Worm (Caenorhabditis elegans) whole organism, L1 larva: ENCODE measurements around the gene fbxa-120.

Experiments
- C04F5.9 ChIP-seq: sonication (generic microtip); optimal IDR thresholded peaks from 2 replicates; lab custom pipeline; 2016; ENCODE audit warnings: missing genetic modification characterization, missing compliant biosample characterization
- egl-27 ChIP-seq, 2 experiments: fragments of 150-350 bp in 1 of 2; sonication (generic microtip); optimal IDR thresholded peaks; 3 replicates each; lab custom pipeline; 2017 to 2018; ENCODE audit warnings: missing biosample characterization in 2 of 2, missing genetic modification characterization in 2 of 2, missing genetic modification reagents in 2 of 2
- irx-1 ChIP-seq: sonication (generic microtip); optimal IDR thresholded peaks from 2 replicates; lab custom pipeline; 2016; ENCODE audit warnings: missing genetic modification characterization, missing compliant biosample characterization
- lin-39 ChIP-seq: fragments of 150-350 bp; optimal IDR thresholded peaks from 2 replicates; lab custom pipeline; 2014; ENCODE audit warnings: missing biosample characterization, missing genetic modification reagents, missing genetic modification characterization
- nhr-11 ChIP-seq: fragments of 150-350 bp; optimal IDR thresholded peaks from 2 replicates; lab custom pipeline; 2014; ENCODE audit warnings: missing biosample characterization, missing genetic modification characterization
- nhr-28 ChIP-seq: fragments of 150-350 bp; optimal IDR thresholded peaks from 2 replicates; lab custom pipeline; 2014; ENCODE audit warnings: missing biosample characterization, missing genetic modification characterization
- nhr-85 ChIP-seq: sonication (generic microtip); peaks from one replicate; lab custom pipeline; 2016; ENCODE audit warnings: missing genetic modification characterization, inconsistent platforms, missing compliant biosample characterization
- skn-1 ChIP-seq: fragments of 150-350 bp; optimal IDR thresholded peaks from 2 replicates; lab custom pipeline; 2014; ENCODE audit warnings: missing biosample characterization, missing genetic modification characterization
- swsn-7 ChIP-seq: sonication (generic microtip); optimal IDR thresholded peaks from 2 replicates; lab custom pipeline; 2016; ENCODE audit warnings: missing genetic modification characterization, missing compliant biosample characterization
- tbx-2 ChIP-seq: sonication (generic microtip); optimal IDR thresholded peaks from 2 replicates; lab custom pipeline; 2016; ENCODE audit warnings: missing genetic modification characterization, missing compliant biosample characterization
- unc-62 ChIP-seq: fragments of 150-350 bp; optimal IDR thresholded peaks from 2 replicates; lab custom pipeline; 2014; ENCODE audit warnings: missing biosample characterization, missing genetic modification reagents, missing genetic modification characterization
- ztf-4 ChIP-seq: fragments of 150-350 bp; optimal IDR thresholded peaks from 2 replicates; lab custom pipeline; 2014; ENCODE audit warnings: missing biosample characterization, missing genetic modification characterization

ce11 chrX:17256769-17257168 is 45.8 kb upstream of the fbxa-120 start, which contains the start of gene Y40C7B.4:
- TF ChIP-seq nhr-28 (no peak), C04F5.9 (tag; lab: Kevin White, UChicago) (no peak), unc-62 (no peak), swsn-7 (tag; lab: Kevin White, UChicago) (no peak), skn-1 (tag; lab: Kevin White, UChicago) (no peak), egl-27 (tag; optimal IDR thresholded peaks at IDR 0.05; lab: Kevin White, UChicago) (no peak), ztf-4 (tag; lab: Kevin White, UChicago) (no peak), tbx-2 (tag; lab: Kevin White, UChicago) (no peak), nhr-11 (tag; lab: Kevin White, UChicago) (no peak), nhr-85 (no peak), lin-39 (tag; lab: Kevin White, UChicago) (no peak), irx-1 (tag; lab: Kevin White, UChicago) (no peak)
